Fruit fly (Drosophila melanogaster): ENCODE measurements around the gene CG15561.

DNA sequence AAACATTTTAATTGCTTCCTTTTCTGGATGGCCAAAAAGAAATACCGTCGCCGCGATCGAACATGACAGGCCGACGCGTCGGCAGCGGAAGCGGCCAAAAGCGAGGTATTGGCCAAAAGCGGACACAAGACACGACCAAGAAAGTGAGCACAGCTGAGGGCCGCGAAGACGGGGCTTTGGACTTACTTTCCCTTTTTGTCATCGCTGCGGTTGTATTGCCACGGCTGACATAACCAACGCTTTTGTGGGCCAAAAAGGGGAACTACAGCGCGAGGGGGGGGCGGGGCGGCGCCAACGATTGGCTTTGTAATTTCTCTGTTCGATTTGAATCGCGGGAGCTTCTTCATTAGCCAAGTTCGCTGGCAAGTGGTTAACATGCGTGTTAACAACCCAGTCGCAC lies 30.0 kb upstream of the CG15561 start:
- TF ChIP-seq kay (GFP tag; ENCODE audit: borderline replicate concordance) (no peak), bab1 (GFP tag; optimal IDR thresholded peaks at IDR 0.05) (no peak), CG12768 (GFP tag; optimal IDR thresholded peaks at IDR 0.05) (no peak), toe (GFP tag; optimal IDR thresholded peaks at IDR 0.05) (no peak), pad (GFP tag; optimal IDR thresholded peaks at IDR 0.05) (no peak), ovo (GFP tag; optimal IDR thresholded peaks at IDR 0.05) (no peak), Hr96 (GFP tag; optimal IDR thresholded peaks at IDR 0.05) (no peak)

Measured in whole organism, adult.